Worm (Caenorhabditis elegans) whole organism, mixed stage, embryonic: ENCODE results near the gene C29F3.7.
"Not testable (repeated sequence)": the region's sequence is repeated elsewhere in the genome, so short reads cannot be mapped to it uniquely, and the experiment has no call there.

Experiments
- M03D4.4 ChIP-seq: sonication (generic microtip); optimal IDR thresholded peaks from 2 replicates; lab custom pipeline; 2017; ENCODE audit warnings: mild to moderate bottlenecking, missing genetic modification characterization, missing compliant biosample characterization
- bed-3 ChIP-seq: fragments of 200-800 bp; sonication (Bioruptor generic); optimal IDR thresholded peaks from 3 replicates; lab custom pipeline; 2018; ENCODE audit warnings: mild to moderate bottlenecking, missing genetic modification characterization, moderate library complexity, missing compliant biosample characterization
- blmp-1 ChIP-seq: fragments of 150-350 bp; optimal IDR thresholded peaks from 2 replicates; lab custom pipeline; 2014; ENCODE audit warnings: missing biosample characterization, missing genetic modification characterization
- ceh-39 ChIP-seq: fragments of 150-350 bp; optimal IDR thresholded peaks from 2 replicates; lab custom pipeline; 2014; ENCODE audit warnings: missing biosample characterization, missing genetic modification characterization
- ceh-43 ChIP-seq: fragments of 200-800 bp; sonication (Bioruptor generic); optimal IDR thresholded peaks from 2 replicates; lab custom pipeline; 2018; ENCODE audit warnings: mild to moderate bottlenecking, missing genetic modification characterization, moderate library complexity, missing compliant biosample characterization
- ceh-83 ChIP-seq: fragments of 200-800 bp; sonication (Bioruptor generic); optimal IDR thresholded peaks from 2 replicates; lab custom pipeline; 2018; ENCODE audit warnings: mild to moderate bottlenecking, missing genetic modification characterization, missing compliant biosample characterization
- cnd-1 ChIP-seq: fragments of 200-800 bp; sonication (Bioruptor generic); optimal IDR thresholded peaks from 2 replicates; lab custom pipeline; 2018; ENCODE audit warnings: mild to moderate bottlenecking, missing genetic modification characterization, missing compliant biosample characterization
- elt-1 ChIP-seq: sonication (generic microtip); optimal IDR thresholded peaks from 2 replicates; lab custom pipeline; 2017; ENCODE audit warnings: missing genetic modification characterization, mild to moderate bottlenecking, missing compliant biosample characterization, antibody characterized with exemption, moderate library complexity, borderline replicate concordance; ENCODE audit not compliant: insufficient read depth
- elt-3 ChIP-seq: fragments of 150-350 bp; optimal IDR thresholded peaks from 2 replicates; lab custom pipeline; 2014; ENCODE audit warnings: missing biosample characterization, missing genetic modification characterization
- ham-2 ChIP-seq: fragments of 200-800 bp; sonication (Bioruptor generic); optimal IDR thresholded peaks from 2 replicates; lab custom pipeline; 2018; ENCODE audit warnings: mild to moderate bottlenecking, missing genetic modification characterization, missing compliant biosample characterization
- hlh-1 ChIP-seq: fragments of 150-350 bp; optimal IDR thresholded peaks from 2 replicates; lab custom pipeline; 2014; ENCODE audit warnings: missing biosample characterization, missing genetic modification reagents, missing genetic modification characterization
- lin-13 ChIP-seq: fragments of 150-350 bp; optimal IDR thresholded peaks from 2 replicates; lab custom pipeline; 2014; ENCODE audit warnings: missing biosample characterization, missing genetic modification characterization
- lin-32 ChIP-seq: fragments of 200-800 bp; sonication (Bioruptor generic); optimal IDR thresholded peaks from 2 replicates; lab custom pipeline; 2018; ENCODE audit warnings: mild to moderate bottlenecking, missing genetic modification characterization, missing compliant biosample characterization
- lsy-2 ChIP-seq: fragments of 150-350 bp; optimal IDR thresholded peaks from 2 replicates; lab custom pipeline; 2014; ENCODE audit warnings: missing biosample characterization, missing genetic modification characterization
- mls-2 ChIP-seq: sonication (generic microtip); optimal IDR thresholded peaks from 2 replicates; lab custom pipeline; 2016; ENCODE audit warnings: mild to moderate bottlenecking, missing genetic modification characterization, moderate library complexity, missing compliant biosample characterization
- nhr-12 ChIP-seq: fragments of 150-350 bp; optimal IDR thresholded peaks from 2 replicates; lab custom pipeline; 2014; ENCODE audit warnings: missing biosample characterization, missing genetic modification characterization
- nhr-2 ChIP-seq: fragments of 150-350 bp; optimal IDR thresholded peaks from 2 replicates; lab custom pipeline; 2014; ENCODE audit warnings: missing biosample characterization, missing genetic modification characterization
- nhr-237 ChIP-seq: fragments of 150-350 bp; optimal IDR thresholded peaks from 2 replicates; lab custom pipeline; 2014; ENCODE audit warnings: missing biosample characterization, missing genetic modification characterization
- nhr-28 ChIP-seq: fragments of 150-350 bp; optimal IDR thresholded peaks from 2 replicates; lab custom pipeline; 2014; ENCODE audit warnings: missing biosample characterization, missing genetic modification characterization
- nhr-76 ChIP-seq: sonication (generic microtip); optimal IDR thresholded peaks from 2 replicates; lab custom pipeline; 2017; ENCODE audit warnings: missing biosample characterization, missing genetic modification characterization
- pha-4 ChIP-seq: fragments of 150-350 bp; optimal IDR thresholded peaks from 2 replicates; lab custom pipeline; 2018; ENCODE audit warnings: missing biosample characterization, missing genetic modification reagents, missing genetic modification characterization
- sem-2 ChIP-seq: fragments of 200-800 bp; sonication (Bioruptor generic); optimal IDR thresholded peaks from 2 replicates; lab custom pipeline; 2018; ENCODE audit warnings: mild to moderate bottlenecking, missing genetic modification characterization, missing compliant biosample characterization
- snpc-4 ChIP-seq: fragments of 150-350 bp; optimal IDR thresholded peaks from 2 replicates; lab custom pipeline; 2014; ENCODE audit warnings: missing biosample characterization, missing genetic modification characterization
- sptf-1 ChIP-seq: sonication (generic microtip); optimal IDR thresholded peaks from 2 replicates; lab custom pipeline; 2017; ENCODE audit warnings: mild to moderate bottlenecking, missing genetic modification characterization, moderate library complexity, missing compliant biosample characterization
- tbx-8 ChIP-seq: fragments of 200-800 bp; sonication (Bioruptor generic); optimal IDR thresholded peaks from 2 replicates; lab custom pipeline; 2018; ENCODE audit warnings: mild to moderate bottlenecking, missing genetic modification characterization, moderate library complexity, missing compliant biosample characterization
- unc-120 ChIP-seq: sonication (generic microtip); optimal IDR thresholded peaks from 2 replicates; lab custom pipeline; 2017; ENCODE audit warnings: missing genetic modification characterization, missing compliant biosample characterization; ENCODE audit not compliant: poor library complexity, severe bottlenecking
- unc-62 ChIP-seq: fragments of 150-350 bp; optimal IDR thresholded peaks from 2 replicates; lab custom pipeline; 2014; ENCODE audit warnings: missing biosample characterization, missing genetic modification reagents, missing genetic modification characterization
- ztf-11 ChIP-seq: fragments of 150-350 bp; optimal IDR thresholded peaks from 2 replicates; lab custom pipeline; 2014; ENCODE audit warnings: missing biosample characterization, missing genetic modification characterization

Gene C29F3.7

ce11 chrV:15315827-15316527 is 38.7 kb upstream of the C29F3.7 start, which contains the start of the genes srt-22 and nhr-246:
TSS of gene srt-22 (minus strand) at chrV:15315927.
TSS of gene nhr-246 (plus strand) at chrV:15316477.
- TF ChIP-seq bed-3 (no peak), nhr-237 (tag; lab: Kevin White, UChicago) (no peak), ceh-83 (GFP tag; lab: Kevin White, UChicago) (no peak), cnd-1 (no peak), snpc-4 (tag; lab: Kevin White, UChicago) (no peak), lsy-2 (tag; lab: Kevin White, UChicago) (no peak), lin-32 (no peak), lin-13 (tag; lab: Kevin White, UChicago) (no peak), ceh-39 (tag; lab: Kevin White, UChicago) (no peak), tbx-8 (no peak), unc-120 (tag; lab: Kevin White, UChicago) (no peak), M03D4.4 (tag; lab: Kevin White, UChicago) (no peak), hlh-1 (tag; lab: Kevin White, UChicago) (no peak), unc-62 (GFP tag; lab: Kevin White, UChicago) (no peak)
- TF ChIP-seq, all 35 proteins: peak for 0

- no peak for TF ChIP-seq ham-2 (GFP tag; lab: Kevin White, UChicago)
- no peak for TF ChIP-seq ceh-83 (GFP tag; lab: Kevin White, UChicago)
- TF ChIP-seq nhr-2, result no peak
Measured at ce11 chrV:15318638-15319037, 36.1 kb upstream of the C29F3.7 start, which contains the start of gene nhr-291. TSS of gene nhr-291 (plus strand) at chrV:15318961.

ce11 chrV:15322653-15323052 is 32.0 kb upstream of the C29F3.7 start, which contains the start of gene nhr-247:
TSS of gene nhr-247 (plus strand) at chrV:15322982.
- TF ChIP-seq sem-2 (GFP tag; lab: Kevin White, UChicago); M03D4.4 (tag; lab: Kevin White, UChicago); elt-1 (tag; lab: Kevin White, UChicago): not testable (repeated sequence)

ce11 chrV:15323417-15323816 is 31.3 kb upstream of the C29F3.7 start:
- TF ChIP-seq pha-4 (tag; lab: Kevin White, UChicago), result no peak

- TF ChIP-seq sem-2 (GFP tag; lab: Kevin White, UChicago) (no peak), ztf-11 (no peak), sptf-1 (tag; lab: Kevin White, UChicago) (no peak), mls-2 (tag; lab: Kevin White, UChicago) (no peak), unc-120 (tag; lab: Kevin White, UChicago) (no peak), nhr-12 (tag; lab: Kevin White, UChicago) (no peak), lin-32 (no peak), M03D4.4 (tag; lab: Kevin White, UChicago) (no peak), pha-4 (tag; lab: Kevin White, UChicago) (no peak), blmp-1 (no peak), elt-3 (tag; lab: Kevin White, UChicago) (no peak), nhr-76 (tag; lab: Kevin White, UChicago) (no peak), nhr-28 (tag; lab: Kevin White, UChicago) (no peak), hlh-1 (tag; lab: Kevin White, UChicago) (no peak), ceh-43 (GFP tag; lab: Kevin White, UChicago) (no peak), snpc-4 (tag; lab: Kevin White, UChicago) (no peak), nhr-237 (tag; lab: Kevin White, UChicago) (no peak), elt-1 (tag; lab: Kevin White, UChicago) (no peak), tbx-8 (no peak)
Measured at ce11 chrV:15327745-15328447, 26.8 kb upstream of the C29F3.7 start, which contains the start of gene ZK1037.6. TSS of gene ZK1037.6 (minus strand) at chrV:15327795.
